Fruit fly (Drosophila melanogaster): ENCODE measurements around the gene Rca1.

Gene Rca1

dm6 chr2L:6821631-6822030, 30.5 kb upstream of the Rca1 start, which contains the start of gene sens-2 (continued):
- TF ChIP-seq Awh (GFP tag; IDR thresholded peaks at IDR 0.05), result 0 out of 2 replicates have a peak, but pooled peaks have one; percentile 6
- TF ChIP-seq gem (tag; optimal IDR thresholded peaks at IDR 0.05), result no peak
- TF ChIP-seq lov (optimal IDR thresholded peaks at IDR 0.05), result no peak
- no peak for TF ChIP-seq lov (GFP tag; IDR thresholded peaks at IDR 0.05)
- TF ChIP-seq Sox100B (GFP tag; optimal IDR thresholded peaks at IDR 0.05), result no peak
- TF ChIP-seq HmgZ (tag; optimal IDR thresholded peaks at IDR 0.05), result peak; percentile 24
- peak; percentile 87 for TF ChIP-seq cg (GFP tag; optimal IDR thresholded peaks at IDR 0.05)
- no peak for TF ChIP-seq CG10979 (tag; optimal IDR thresholded peaks at IDR 0.05)
- TF ChIP-seq CG4707 (GFP tag; optimal IDR thresholded peaks at IDR 0.05), result no peak
- peak; percentile 79 for TF ChIP-seq seq (GFP tag; IDR thresholded peaks at IDR 0.05)
- TF ChIP-seq CG6854 (GFP tag; optimal IDR thresholded peaks at IDR 0.05), result no peak
- TF ChIP-seq E2f2 (GFP tag; IDR thresholded peaks at IDR 0.05), result no peak
- no peak for TF ChIP-seq CG1529 (GFP tag; optimal IDR thresholded peaks at IDR 0.05)
- no peak for TF ChIP-seq CG7372 (GFP tag; IDR thresholded peaks at IDR 0.05)
- no peak for TF ChIP-seq CG6689 (GFP tag; IDR thresholded peaks at IDR 0.05)
- TF ChIP-seq sna (GFP tag; IDR thresholded peaks at IDR 0.05; ENCODE audit: partially characterized antibody), result no peak
- no peak for TF ChIP-seq tgo (GFP tag; IDR thresholded peaks at IDR 0.05)
- no peak for TF ChIP-seq Poxn (GFP tag; IDR thresholded peaks at IDR 0.05)
- TF ChIP-seq az2 (GFP tag; optimal IDR thresholded peaks at IDR 0.05), result no peak
- TF ChIP-seq fd96Cb (tag; optimal IDR thresholded peaks at IDR 0.05), result no peak
- no peak for TF ChIP-seq CG3995 (GFP tag; optimal IDR thresholded peaks at IDR 0.05)
- no peak for TF ChIP-seq Meics (GFP tag; optimal IDR thresholded peaks at IDR 0.05)
- TF ChIP-seq CG16863 (GFP tag; optimal IDR thresholded peaks at IDR 0.05), result no peak
- TF ChIP-seq knrl (GFP tag; IDR thresholded peaks at IDR 0.05; ENCODE audit: partially characterized antibody), result no peak; the same call in 2 of the 3 replicates
- peak; percentile 73 for TF ChIP-seq CG1603 (tag; optimal IDR thresholded peaks at IDR 0.05)
- no peak for TF ChIP-seq CG17802 (tag; optimal IDR thresholded peaks at IDR 0.05)
- no peak for TF ChIP-seq CG4820 (GFP tag; optimal IDR thresholded peaks at IDR 0.05)
- TF ChIP-seq CG13775 (GFP tag; optimal IDR thresholded peaks at IDR 0.05), result no peak
- TF ChIP-seq her (GFP tag; optimal IDR thresholded peaks at IDR 0.05), result no peak
- peak; percentile 9; the same call in 1 of the 2 replicates for TF ChIP-seq CG14014 (GFP tag; IDR thresholded peaks at IDR 0.05)
- TF ChIP-seq CG6654 (GFP tag; optimal IDR thresholded peaks at IDR 0.05), result no peak
- TF ChIP-seq CG13296 (GFP tag; optimal IDR thresholded peaks at IDR 0.05), result no peak
- peak; percentile 76; the same call in 2 of the 3 replicates for TF ChIP-seq ci (GFP tag; IDR thresholded peaks at IDR 0.05)
- TF ChIP-seq CG1832 (GFP tag; optimal IDR thresholded peaks at IDR 0.05), result peak; percentile 85
- no peak for TF ChIP-seq Dll (GFP tag; IDR thresholded peaks at IDR 0.05; ENCODE audit: partially characterized antibody)
- no peak for TF ChIP-seq odd (GFP tag; optimal IDR thresholded peaks at IDR 0.05)
- TF ChIP-seq pnt (GFP tag; optimal IDR thresholded peaks at IDR 0.05), result no peak
- TF ChIP-seq Hsf (GFP tag; optimal IDR thresholded peaks at IDR 0.05), result no peak
- no peak for TF ChIP-seq chn (GFP tag; optimal IDR thresholded peaks at IDR 0.05)
- no peak for TF ChIP-seq cas (GFP tag; IDR thresholded peaks at IDR 0.05)
- TF ChIP-seq rib (GFP tag; IDR thresholded peaks at IDR 0.05), result no peak
- TF ChIP-seq oc (tag; optimal IDR thresholded peaks at IDR 0.05), result peak; percentile 80
- TF ChIP-seq hb (GFP tag; IDR thresholded peaks at IDR 0.05; ENCODE audit: partially characterized antibody), result no peak
- TF ChIP-seq CG12219 (GFP tag; optimal IDR thresholded peaks at IDR 0.05), result no peak
- no peak for TF ChIP-seq slbo (GFP tag; IDR thresholded peaks at IDR 0.05)
- TF ChIP-seq NFAT (GFP tag; IDR thresholded peaks at IDR 0.05), result no peak
- TF ChIP-seq fu2 (GFP tag; optimal IDR thresholded peaks at IDR 0.05), result no peak
- no peak for TF ChIP-seq ash1 (GFP tag; optimal IDR thresholded peaks at IDR 0.05)
- no peak for TF ChIP-seq schlank (tag; optimal IDR thresholded peaks at IDR 0.05)
- peak; percentile 20; the same call in 1 of the 2 replicates for TF ChIP-seq Bgb (GFP tag; IDR thresholded peaks at IDR 0.05; ENCODE audit: partially characterized antibody)
- no peak for TF ChIP-seq CG15601 (tag; optimal IDR thresholded peaks at IDR 0.05)
- TF ChIP-seq psq (GFP tag; optimal IDR thresholded peaks at IDR 0.05), result no peak

Measured in whole organism, embryonic.